Worm (Caenorhabditis elegans) whole organism, midembryonic: ENCODE measurements around the gene cyp-34A2.

Experiments
- T22C8.4 ChIP-seq: fragments of 200-800 bp; sonication (Bioruptor generic); IDR thresholded peaks from 2 replicates; pipeline ENCODE4 v1.3.6; 2022; ENCODE audit warnings: missing genetic modification characterization, missing compliant biosample characterization
- flt-1 ChIP-seq: fragments of 200-800 bp; sonication (Bioruptor generic); IDR thresholded peaks from 2 replicates; pipeline ENCODE4 v1.3.6; 2022; ENCODE audit warnings: missing genetic modification characterization, missing compliant biosample characterization
- med-1 ChIP-seq: sonication (generic microtip); optimal IDR thresholded peaks from 2 replicates; lab custom pipeline; 2017; ENCODE audit warnings: missing genetic modification characterization, mild to moderate bottlenecking, missing compliant biosample characterization, antibody characterized with exemption, missing genetic modification reagents; ENCODE audit not compliant: insufficient read depth
- tab-1 ChIP-seq: fragments of 200-800 bp; sonication (Bioruptor generic); IDR thresholded peaks from 2 replicates; pipeline ENCODE4 v1.3.6; 2022; ENCODE audit warnings: missing genetic modification characterization, missing compliant biosample characterization
- ztf-29 ChIP-seq: fragments of 200-800 bp; sonication (Bioruptor generic); IDR thresholded peaks from 2 replicates; pipeline ENCODE4 v1.3.6; 2022; ENCODE audit warnings: missing genetic modification reagents, missing genetic modification characterization, missing compliant biosample characterization

ce11 chrV:15339363-15339762 lies 48.5 kb upstream of the cyp-34A2 start, which contains the start of gene clec-228:
- TF ChIP-seq T22C8.4 (GFP tag; lab: Robert Waterston, UW) (no peak), ztf-29 (GFP tag; lab: Robert Waterston, UW) (no peak), flt-1 (no peak), med-1 (GFP tag; lab: Kevin White, UChicago) (no peak), tab-1 (GFP tag; lab: Robert Waterston, UW) (no peak)
